Fruit fly (Drosophila melanogaster) whole organism, embryonic: Measurements from ENCODE around the gene CG3630.

Source experiments
- Aef1 ChIP-seq: fragments of 200-800 bp; sonication (Bioruptor generic); IDR thresholded peaks from 3 replicates; pipeline ENCODE4 v1.3.6; 2022; ENCODE audit warnings: missing biosample characterization, missing genetic modification characterization
- Atf-2 ChIP-seq: fragments of 200-800 bp; sonication (Bioruptor generic); optimal IDR thresholded peaks from 2 replicates; lab custom pipeline; 2016; ENCODE audit warnings: missing biosample characterization, missing genetic modification characterization
- Atf3 ChIP-seq: fragments of 200-800 bp; sonication (Bioruptor generic); optimal IDR thresholded peaks from 3 replicates; lab custom pipeline; 2016; ENCODE audit warnings: missing biosample characterization, missing genetic modification characterization
- B-H1 ChIP-seq: fragments of 200-800 bp; sonication (Bioruptor generic); IDR thresholded peaks from 3 replicates; pipeline ENCODE4 v1.3.6; 2022; ENCODE audit warnings: missing biosample characterization, missing genetic modification characterization
- CG10979 ChIP-seq: fragments of 200-800 bp; sonication (Bioruptor generic); optimal IDR thresholded peaks from 2 replicates; lab custom pipeline; 2018; ENCODE audit warnings: missing biosample characterization, mild to moderate bottlenecking, missing genetic modification characterization, moderate library complexity
- CG11093 ChIP-seq: fragments of 200-800 bp; sonication (Bioruptor generic); IDR thresholded peaks from 3 replicates; pipeline ENCODE4 v1.3.6; 2022; ENCODE audit warnings: missing biosample characterization, missing genetic modification characterization
- CG11696 ChIP-seq: fragments of 200-800 bp; sonication (Bioruptor generic); IDR thresholded peaks from 2 replicates; pipeline ENCODE4 v1.3.6; 2022; ENCODE audit warnings: missing biosample characterization, missing genetic modification characterization
- CG12236 ChIP-seq: fragments of 200-800 bp; sonication (Bioruptor generic); optimal IDR thresholded peaks from 2 replicates; lab custom pipeline; 2016; ENCODE audit warnings: missing biosample characterization, missing genetic modification characterization
- CG12769 ChIP-seq: fragments of 200-800 bp; sonication (Bioruptor generic); optimal IDR thresholded peaks from 2 replicates; lab custom pipeline; 2019; ENCODE audit warnings: missing biosample characterization, mild to moderate bottlenecking, missing genetic modification characterization, moderate library complexity
- CG15696 ChIP-seq: fragments of 200-800 bp; sonication (Bioruptor generic); optimal IDR thresholded peaks from 2 replicates; lab custom pipeline; 2019; ENCODE audit warnings: missing biosample characterization, mild to moderate bottlenecking, missing genetic modification characterization, moderate library complexity
- CG2116 ChIP-seq: fragments of 200-800 bp; sonication (Bioruptor generic); optimal IDR thresholded peaks from 3 replicates; lab custom pipeline; 2018; ENCODE audit warnings: missing biosample characterization, mild to moderate bottlenecking, missing genetic modification characterization
- CG34224 ChIP-seq: fragments of 200-800 bp; sonication (Bioruptor generic); IDR thresholded peaks from 3 replicates; pipeline ENCODE4 v1.3.6; 2022; ENCODE audit warnings: missing biosample characterization, missing genetic modification characterization; ENCODE audit not compliant: partially characterized antibody
- CG42726 ChIP-seq: fragments of 200-800 bp; sonication (Bioruptor generic); IDR thresholded peaks from 2 replicates; pipeline ENCODE4 v1.3.6; 2022; ENCODE audit warnings: missing biosample characterization, missing genetic modification characterization; ENCODE audit not compliant: partially characterized antibody
- CG4360 ChIP-seq: fragments of 200-800 bp; sonication (Bioruptor generic); IDR thresholded peaks from 2 replicates; pipeline ENCODE4 v1.3.6; 2022; ENCODE audit warnings: missing biosample characterization, missing genetic modification characterization
- CG6272 ChIP-seq: fragments of 200-800 bp; sonication (Bioruptor generic); IDR thresholded peaks from 2 replicates; pipeline ENCODE4 v1.3.6; 2022; ENCODE audit warnings: missing biosample characterization, missing genetic modification characterization
- CG6683 ChIP-seq: fragments of 200-800 bp; sonication (Bioruptor generic); optimal IDR thresholded peaks from 2 replicates; lab custom pipeline; 2017; ENCODE audit warnings: missing biosample characterization, mild to moderate bottlenecking, missing genetic modification characterization, missing genetic modification reagents
- CG7556 ChIP-seq: fragments of 200-800 bp; sonication (Bioruptor generic); optimal IDR thresholded peaks from 2 replicates; lab custom pipeline; 2017; ENCODE audit warnings: missing biosample characterization, mild to moderate bottlenecking, missing genetic modification characterization
- CG9437 ChIP-seq: fragments of 200-800 bp; sonication (Bioruptor generic); optimal IDR thresholded peaks from 2 replicates; lab custom pipeline; 2018; ENCODE audit warnings: missing biosample characterization, mild to moderate bottlenecking, missing genetic modification characterization
- CHES-1-like ChIP-seq: fragments of 200-800 bp; sonication (Bioruptor generic); optimal IDR thresholded peaks from 2 replicates; lab custom pipeline; 2016; ENCODE audit warnings: missing biosample characterization, missing genetic modification characterization
- CoRest ChIP-seq: fragments of 200-800 bp; sonication (Bioruptor generic); optimal IDR thresholded peaks from 3 replicates; lab custom pipeline; 2018; ENCODE audit warnings: missing biosample characterization, mild to moderate bottlenecking, missing genetic modification characterization, moderate library complexity
- Dbx ChIP-seq: fragments of 200-800 bp; sonication (Bioruptor generic); IDR thresholded peaks from 3 replicates; pipeline ENCODE4 v1.3.6; 2022; ENCODE audit warnings: missing biosample characterization, missing genetic modification characterization
- Fer2 ChIP-seq: fragments of 200-800 bp; sonication (Bioruptor generic); optimal IDR thresholded peaks from 2 replicates; lab custom pipeline; 2018; ENCODE audit warnings: missing biosample characterization, mild to moderate bottlenecking, missing genetic modification characterization, moderate library complexity
- HLH4C ChIP-seq: fragments of 200-800 bp; sonication (Bioruptor generic); IDR thresholded peaks from 3 replicates; pipeline ENCODE4 v1.3.6; 2022; ENCODE audit warnings: missing biosample characterization, missing genetic modification characterization; ENCODE audit not compliant: partially characterized antibody
- MBD-R2 ChIP-seq: fragments of 200-800 bp; sonication (Bioruptor generic); IDR thresholded peaks from 2 replicates; pipeline ENCODE4 v1.3.6; 2022; ENCODE audit warnings: missing biosample characterization, missing genetic modification characterization
- MESR4 ChIP-seq: fragments of 200-800 bp; sonication (Bioruptor generic); optimal IDR thresholded peaks from 2 replicates; lab custom pipeline; 2018; ENCODE audit warnings: missing biosample characterization, mild to moderate bottlenecking, missing genetic modification characterization, moderate library complexity
- Max ChIP-seq: fragments of 200-800 bp; sonication (Bioruptor generic); optimal IDR thresholded peaks from 2 replicates; lab custom pipeline; 2016; ENCODE audit warnings: missing biosample characterization, mild to moderate bottlenecking, missing genetic modification characterization
- NC2β ChIP-seq: fragments of 200-800 bp; sonication (Bioruptor generic); optimal IDR thresholded peaks from 2 replicates; lab custom pipeline; 2016; ENCODE audit warnings: missing biosample characterization, missing genetic modification characterization
- Sox102F ChIP-seq: fragments of 200-800 bp; sonication (Bioruptor generic); optimal IDR thresholded peaks from 2 replicates; lab custom pipeline; 2018; ENCODE audit warnings: missing biosample characterization, mild to moderate bottlenecking, missing genetic modification characterization, moderate library complexity
- amos ChIP-seq: fragments of 200-800 bp; sonication (Bioruptor generic); IDR thresholded peaks from 2 replicates; pipeline ENCODE4 v1.3.6; 2022; ENCODE audit warnings: missing biosample characterization, missing genetic modification characterization; ENCODE audit not compliant: partially characterized antibody
- az2 ChIP-seq: fragments of 200-800 bp; sonication (Bioruptor generic); optimal IDR thresholded peaks from 3 replicates; lab custom pipeline; 2016; ENCODE audit warnings: missing biosample characterization, missing genetic modification characterization
- btn ChIP-seq: fragments of 200-800 bp; sonication (Bioruptor generic); optimal IDR thresholded peaks from 2 replicates; lab custom pipeline; 2016; ENCODE audit warnings: missing biosample characterization, missing genetic modification characterization
- croc ChIP-seq: fragments of 200-800 bp; sonication (Bioruptor generic); conservative IDR thresholded peaks from 3 replicates; pipeline ENCODE4 v1.3.6; 2022; ENCODE audit warnings: missing biosample characterization, missing genetic modification characterization
- dmrt11E ChIP-seq: fragments of 200-800 bp; sonication (Bioruptor generic); optimal IDR thresholded peaks from 3 replicates; lab custom pipeline; 2018; ENCODE audit warnings: missing biosample characterization, mild to moderate bottlenecking, missing genetic modification characterization, moderate library complexity
- ems ChIP-seq: fragments of 200-800 bp; sonication (Bioruptor generic); optimal IDR thresholded peaks from 3 replicates; lab custom pipeline; 2016; ENCODE audit warnings: missing biosample characterization, missing genetic modification characterization
- exex ChIP-seq: fragments of 200-800 bp; sonication (Bioruptor generic); optimal IDR thresholded peaks from 4 replicates; lab custom pipeline; 2018; ENCODE audit warnings: missing biosample characterization, mild to moderate bottlenecking, missing genetic modification characterization, moderate library complexity
- gcm ChIP-seq: fragments of 200-800 bp; sonication (Bioruptor generic); optimal IDR thresholded peaks from 2 replicates; lab custom pipeline; 2019; ENCODE audit warnings: missing biosample characterization, mild to moderate bottlenecking, missing genetic modification characterization, moderate library complexity
- klu ChIP-seq: fragments of 200-800 bp; sonication (Bioruptor generic); IDR thresholded peaks from 2 replicates; pipeline ENCODE4 v1.3.6; 2022; ENCODE audit warnings: missing biosample characterization, missing genetic modification characterization
- lab ChIP-seq: fragments of 200-800 bp; sonication (Bioruptor generic); optimal IDR thresholded peaks from 3 replicates; lab custom pipeline; 2017; ENCODE audit warnings: missing biosample characterization, missing genetic modification characterization, mild to moderate bottlenecking, moderate library complexity, missing genetic modification reagents
- lmd ChIP-seq: fragments of 200-800 bp; sonication (Bioruptor generic); IDR thresholded peaks from 2 replicates; pipeline ENCODE4 v1.3.6; 2022; ENCODE audit warnings: missing biosample characterization, missing genetic modification characterization
- lola ChIP-seq, 3 experiments: fragments of >200 bp in 2 of 3; fragments of 200-800 bp in 1 of 3; sonication (Bioruptor generic) in 1 of 3; optimal IDR thresholded peaks; 2 replicates each; lab custom pipeline; 2017 to 2019; ENCODE audit warnings: missing biosample characterization in 3 of 3, missing genetic modification characterization in 3 of 3, mild to moderate bottlenecking in 1 of 3, moderate library complexity in 1 of 3
- mld ChIP-seq: fragments of 200-800 bp; sonication (Bioruptor generic); IDR thresholded peaks from 3 replicates; pipeline ENCODE4 v1.3.6; 2022; ENCODE audit warnings: missing biosample characterization, missing genetic modification characterization; ENCODE audit not compliant: partially characterized antibody
- nmo ChIP-seq: fragments of 200-800 bp; sonication (Bioruptor generic); optimal IDR thresholded peaks from 2 replicates; lab custom pipeline; 2018; ENCODE audit warnings: missing biosample characterization, mild to moderate bottlenecking, missing genetic modification characterization, moderate library complexity
- pho ChIP-seq: fragments of 200-800 bp; sonication (Bioruptor generic); optimal IDR thresholded peaks from 2 replicates; lab custom pipeline; 2016; ENCODE audit warnings: missing biosample characterization, missing genetic modification characterization
- pnt ChIP-seq: fragments of 200-800 bp; sonication (Bioruptor generic); optimal IDR thresholded peaks from 3 replicates; lab custom pipeline; 2016; ENCODE audit warnings: missing biosample characterization, missing genetic modification characterization
- sd ChIP-seq: fragments of 200-800 bp; sonication (Bioruptor generic); optimal IDR thresholded peaks from 3 replicates; lab custom pipeline; 2018; ENCODE audit warnings: missing biosample characterization, mild to moderate bottlenecking, missing genetic modification characterization, moderate library complexity
- sens ChIP-seq: fragments of 200-800 bp; sonication (Bioruptor generic); peaks from one replicate; lab custom pipeline; 2016; ENCODE audit warnings: missing biosample characterization, missing genetic modification characterization
- sna ChIP-seq: fragments of 200-800 bp; sonication (Bioruptor generic); IDR thresholded peaks from 2 replicates; pipeline ENCODE4 v1.3.6; 2022; ENCODE audit warnings: missing biosample characterization, missing genetic modification characterization; ENCODE audit not compliant: partially characterized antibody
- ssp ChIP-seq: fragments of 200-800 bp; sonication (Bioruptor generic); IDR thresholded peaks from 2 replicates; pipeline ENCODE4 v1.3.6; 2022; ENCODE audit warnings: missing biosample characterization, missing genetic modification characterization
- ttk ChIP-seq: fragments of 200-800 bp; sonication (Bioruptor generic); IDR thresholded peaks from 2 replicates; pipeline ENCODE4 v2.1.2; 2022; ENCODE audit warnings: missing biosample characterization, missing genetic modification characterization
- tx ChIP-seq: fragments of 200-800 bp; sonication (Bioruptor generic); optimal IDR thresholded peaks from 2 replicates; lab custom pipeline; 2016; ENCODE audit warnings: missing biosample characterization, missing genetic modification characterization
- z ChIP-seq: fragments of 200-800 bp; sonication (Bioruptor generic); IDR thresholded peaks from 3 replicates; pipeline ENCODE4 v1.3.6; 2022; ENCODE audit warnings: missing biosample characterization, missing genetic modification characterization

The CG3630 gene

DNA sequence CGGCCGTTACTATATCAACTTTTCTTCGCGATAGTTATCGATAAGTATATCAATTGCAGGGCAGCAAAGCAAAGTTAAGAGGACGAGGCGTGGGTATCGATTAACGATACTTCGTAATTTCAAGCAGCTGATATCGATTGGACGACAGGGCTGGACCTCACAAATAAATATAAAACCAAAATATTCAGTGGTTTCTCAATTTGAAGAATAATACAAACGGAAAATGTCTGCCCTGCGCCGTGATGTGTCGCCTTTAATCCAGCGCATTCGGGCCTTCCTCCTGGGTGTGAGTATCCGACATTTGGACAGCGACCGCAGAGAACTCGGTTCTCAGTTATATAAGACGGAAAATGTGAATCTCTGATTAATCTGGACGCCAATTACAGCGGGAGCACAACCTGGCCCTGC is 10.4 kb downstream of the CG3630 start, which contains the start of gene ND-B14.5A (continued):
- TF ChIP-seq CG9437 (GFP tag; lab: Kevin White, UChicago) (no peak), btn (no peak), CG34224 (peak; percentile 99), CG15696 (no peak), lola (GFP tag; optimal IDR thresholded peaks at IDR 0.05; lab: Kevin White, UChicago) (no peak), CHES-1-like (GFP tag; lab: Kevin White, UChicago) (no peak), CG11093 (GFP tag; lab: Robert Waterston, UW) (no peak), CoRest (tag; lab: Kevin White, UChicago) (peak; percentile 33), Atf3 (GFP tag; lab: Kevin White, UChicago) (no peak), CG42726 (peak; percentile 83), exex (tag; lab: Kevin White, UChicago) (no peak), sens (GFP tag; lab: Kevin White, UChicago) (peak; percentile 65), ssp (GFP tag; lab: Robert Waterston, UW) (no peak), lmd (no peak), Fer2 (tag; lab: Kevin White, UChicago) (no peak), CG4360 (GFP tag; lab: Robert Waterston, UW) (no peak), nmo (GFP tag; lab: Kevin White, UChicago) (peak; percentile 17), tx (GFP tag; lab: Kevin White, UChicago) (no peak), B-H1 (GFP tag; lab: Robert Waterston, UW) (no peak), z (no peak), CG7556 (GFP tag; lab: Kevin White, UChicago) (no peak), lab (GFP tag; lab: Kevin White, UChicago) (no peak), amos (GFP tag; lab: Robert Waterston, UW) (peak; percentile 93), CG12769 (peak; percentile 2), NC2β (GFP tag; lab: Kevin White, UChicago) (no peak), az2 (GFP tag; lab: Kevin White, UChicago) (no peak), CG11696 (GFP tag; lab: Robert Waterston, UW) (no peak), pnt (GFP tag; lab: Kevin White, UChicago) (no peak), CG12236 (GFP tag; lab: Kevin White, UChicago) (no peak), CG6272 (no peak), Atf-2 (GFP tag; lab: Kevin White, UChicago) (no peak), CG2116 (GFP tag; lab: Kevin White, UChicago) (peak; percentile 96), croc (GFP tag; lab: Robert Waterston, UW) (no peak), sna (GFP tag; lab: Robert Waterston, UW) (peak; percentile 93), sd (no peak), ems (GFP tag; lab: Kevin White, UChicago) (no peak), pho (GFP tag; lab: Kevin White, UChicago) (no peak), Max (GFP tag; lab: Kevin White, UChicago) (no peak), dmrt11E (tag; lab: Kevin White, UChicago) (no peak), MBD-R2 (GFP tag; lab: Robert Waterston, UW) (peak; percentile 55), MESR4 (GFP tag; lab: Kevin White, UChicago) (peak; percentile 58), gcm (GFP tag; lab: Kevin White, UChicago) (no peak), mld (peak; percentile 96), Sox102F (GFP tag; lab: Kevin White, UChicago) (no peak), CG10979 (tag; lab: Kevin White, UChicago) (no peak), HLH4C (GFP tag; lab: Robert Waterston, UW) (peak; percentile 98), Aef1 (GFP tag; lab: Robert Waterston, UW) (no peak), CG6683 (GFP tag; lab: Kevin White, UChicago) (no peak), Dbx (GFP tag; lab: Robert Waterston, UW) (no peak), ttk (GFP tag; lab: Robert Waterston, UW) (no peak), klu (GFP tag; lab: Robert Waterston, UW) (no peak)
